Fruit fly (Drosophila melanogaster): ENCODE results near the gene tos.

The tos gene

DNA sequence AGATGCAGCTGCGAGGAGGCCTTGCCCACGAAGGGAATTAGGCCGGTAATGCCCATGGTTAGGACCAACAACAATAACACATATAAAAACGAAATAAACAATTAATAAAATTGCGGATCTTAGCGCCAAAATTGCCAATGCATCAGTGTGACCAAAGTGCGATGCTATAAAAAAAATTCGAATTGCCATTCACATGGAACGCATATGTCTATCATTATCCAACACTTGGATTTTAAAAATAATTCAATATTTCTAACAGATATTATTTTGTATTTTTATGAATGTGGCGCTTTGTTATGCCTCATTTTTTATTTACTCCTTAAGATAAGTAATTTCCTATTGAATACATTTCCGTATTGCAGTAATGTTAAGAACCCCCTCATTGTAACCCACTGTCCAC is at the start of gene tos:
Gene tos, minus strand, starts transcription at position 173 of the 400 bp plus-strand sequence.
- no peak for TF ChIP-seq CG17801 (GFP tag; optimal IDR thresholded peaks at IDR 0.05; ENCODE audit: partially characterized antibody)

DNA sequence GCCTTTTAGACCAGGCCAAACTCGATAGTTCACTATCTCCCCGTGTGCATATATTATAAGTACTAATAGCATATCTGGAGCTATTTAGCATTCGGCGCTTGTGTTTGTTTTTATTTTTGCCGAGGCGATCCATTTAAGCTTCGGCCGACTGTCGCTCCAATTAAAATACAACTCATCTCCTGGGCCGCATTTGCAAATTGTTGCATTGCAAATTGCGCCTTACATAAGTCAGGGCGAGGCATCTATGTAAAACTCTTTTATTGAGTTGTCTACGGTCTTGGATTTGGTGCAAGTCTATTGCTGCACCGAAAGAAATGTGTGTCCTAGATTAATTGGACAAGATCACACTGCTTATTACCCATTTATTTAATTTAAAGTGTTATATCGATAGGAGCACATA is 46.1 kb upstream of the tos start:
- TF ChIP-seq CG17801 (GFP tag; optimal IDR thresholded peaks at IDR 0.05; ENCODE audit: partially characterized antibody), result no peak

DNA sequence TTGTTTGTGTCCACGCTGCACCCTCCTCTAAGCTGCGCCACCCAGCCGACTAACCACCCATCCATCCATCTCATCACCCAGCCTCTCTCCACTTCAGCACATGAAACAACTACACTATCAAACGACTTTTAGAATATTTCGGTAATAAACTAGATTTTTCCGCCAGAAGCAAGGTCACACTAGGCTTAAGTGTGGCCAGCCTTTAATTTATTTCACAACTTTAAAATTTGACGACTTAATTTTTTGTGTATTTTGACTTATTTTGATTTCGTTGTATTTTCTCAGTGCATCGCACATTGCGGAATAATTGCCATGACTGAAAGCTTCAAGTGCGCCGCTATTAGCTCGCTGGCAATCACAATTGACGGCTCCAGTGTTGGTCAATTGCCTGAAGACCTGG is 43.0 kb upstream of the tos start:
- no peak for TF ChIP-seq CG17801 (GFP tag; optimal IDR thresholded peaks at IDR 0.05; ENCODE audit: partially characterized antibody)

DNA sequence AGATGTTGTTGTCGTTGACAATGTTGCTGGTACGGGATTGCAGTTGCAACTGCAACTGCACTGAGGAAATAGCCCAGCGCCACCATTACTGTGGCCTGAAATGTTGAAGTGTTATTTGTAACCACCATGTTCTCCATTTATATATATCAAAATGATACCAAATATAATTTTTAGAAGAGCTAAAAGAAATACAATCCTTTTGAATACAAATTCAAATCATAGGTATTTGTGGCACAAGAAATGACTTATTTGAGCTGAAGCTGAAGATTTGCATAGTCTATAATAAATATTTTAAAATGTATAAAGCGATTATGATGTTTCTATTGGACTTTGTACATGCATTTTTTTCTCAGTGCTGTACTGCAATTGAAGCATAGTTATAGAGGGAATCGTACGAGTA is 37.7 kb upstream of the tos start:
- no peak for TF ChIP-seq CG17801 (GFP tag; optimal IDR thresholded peaks at IDR 0.05; ENCODE audit: partially characterized antibody)

DNA sequence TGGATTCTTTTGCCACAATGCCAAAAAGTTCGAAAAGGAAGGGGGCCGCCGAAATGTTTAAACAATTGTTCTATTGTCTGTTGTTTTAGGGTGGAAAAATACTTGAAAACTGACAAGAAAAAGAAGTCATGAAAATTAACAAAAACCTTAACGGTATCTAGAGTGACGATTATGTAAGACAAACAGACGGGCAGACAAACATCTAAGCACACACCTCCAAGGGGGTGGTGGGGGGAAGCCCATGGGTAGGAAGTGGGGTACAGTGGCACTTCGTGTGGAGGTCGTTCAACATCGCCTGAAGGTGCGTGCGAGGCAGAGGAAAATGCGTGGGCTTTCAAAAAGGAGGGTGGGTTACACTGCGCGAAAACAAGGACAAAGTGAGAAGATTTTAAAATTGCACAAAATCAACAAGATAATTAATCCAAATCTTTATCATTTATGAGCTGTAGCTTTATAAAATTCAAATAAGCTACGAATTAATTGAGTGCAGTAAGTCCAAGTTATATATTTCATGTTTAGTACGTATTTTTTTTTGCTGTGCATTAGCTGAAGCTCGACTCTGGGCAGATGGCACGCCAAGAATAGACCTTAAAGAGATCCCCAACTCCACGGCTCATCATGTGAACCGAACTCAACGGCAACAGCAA is 35.6 kb upstream of the tos start:
- no peak for TF ChIP-seq CG17801 (GFP tag; optimal IDR thresholded peaks at IDR 0.05; ENCODE audit: partially characterized antibody)

DNA sequence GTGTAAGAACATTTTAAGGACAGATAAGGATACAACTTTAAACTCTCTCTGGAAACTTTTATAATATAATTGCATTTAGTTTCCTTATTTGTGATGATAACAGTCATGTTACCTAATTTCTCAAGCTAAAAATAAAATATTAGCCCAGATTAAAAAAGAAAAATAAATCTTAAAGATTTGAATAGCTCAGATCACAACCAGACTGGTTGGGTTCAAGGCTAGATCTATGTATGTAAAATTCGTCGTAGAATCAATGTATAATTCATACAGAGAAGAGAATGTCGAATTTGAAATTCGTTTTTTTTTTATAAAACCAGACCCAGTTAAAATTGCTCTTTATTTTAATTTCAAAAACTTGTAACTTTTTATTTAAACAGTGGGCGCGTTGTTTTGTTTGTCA is 32.2 kb upstream of the tos start:
- TF ChIP-seq CG17801 (GFP tag; optimal IDR thresholded peaks at IDR 0.05; ENCODE audit: partially characterized antibody), result no peak

DNA sequence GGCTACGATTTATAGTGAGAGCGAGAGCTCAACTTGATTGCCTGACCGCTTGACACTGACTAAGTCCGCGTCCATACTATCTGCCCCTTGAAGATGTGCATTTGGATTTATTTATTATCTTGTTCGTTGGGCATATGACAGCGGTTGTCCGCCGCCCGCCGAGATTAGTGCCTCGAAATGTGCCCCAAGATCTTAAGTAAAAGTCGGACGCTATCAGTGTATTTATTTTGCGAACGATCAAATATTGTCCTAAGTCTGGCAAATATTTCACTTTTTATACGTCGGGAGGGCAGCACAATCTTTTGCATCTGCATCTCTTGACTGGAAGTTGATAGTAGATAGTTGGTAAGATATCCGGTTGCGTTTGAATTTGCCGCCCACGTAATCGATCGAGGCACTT is 31.8 kb upstream of the tos start, which contains the start of gene Irk3:
Gene Irk3, minus strand, starts transcription at position 63 of the 400 bp plus-strand sequence.
- no peak for TF ChIP-seq CG17801 (GFP tag; optimal IDR thresholded peaks at IDR 0.05; ENCODE audit: partially characterized antibody)

DNA sequence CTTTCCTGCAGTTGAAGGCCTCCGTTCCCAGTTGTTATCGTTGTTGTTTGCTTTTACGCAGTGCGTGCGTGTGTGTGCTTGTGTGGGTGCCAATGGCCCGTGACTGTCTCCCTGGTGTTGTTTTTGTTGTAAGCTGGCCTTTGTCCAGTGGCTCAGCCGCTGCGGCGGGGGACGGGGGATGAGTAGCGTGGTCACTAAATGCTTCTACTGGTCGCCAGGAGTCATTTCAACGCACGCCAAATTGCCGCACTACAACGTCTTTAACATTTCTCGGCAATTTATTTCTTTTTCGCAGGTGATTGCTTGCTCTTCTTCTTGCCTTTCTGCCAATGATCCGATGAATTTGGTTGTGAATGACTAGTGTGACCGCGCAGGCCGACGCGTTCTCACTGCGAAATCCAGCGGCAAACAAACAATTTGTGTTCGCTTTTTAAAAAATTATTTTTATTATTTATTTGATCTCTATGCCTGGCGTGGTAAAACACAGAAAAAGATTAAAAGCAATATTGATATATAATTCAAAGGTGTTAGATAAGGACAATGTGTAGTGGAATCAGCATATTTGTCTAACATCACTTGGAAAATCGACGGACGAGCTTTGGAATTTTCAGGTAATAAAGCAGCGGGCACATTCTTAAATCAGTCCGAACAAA is 26.5 kb upstream of the tos start, which contains the start of the genes Faf2 and Grip71:
Gene Faf2, minus strand, starts transcription at position 450 of the 653 bp plus-strand sequence.
Gene Grip71, plus strand, starts transcription at position 608 of the 653 bp plus-strand sequence.
- TF ChIP-seq CG17801 (GFP tag; optimal IDR thresholded peaks at IDR 0.05; ENCODE audit: partially characterized antibody), result peak; percentile 73

DNA sequence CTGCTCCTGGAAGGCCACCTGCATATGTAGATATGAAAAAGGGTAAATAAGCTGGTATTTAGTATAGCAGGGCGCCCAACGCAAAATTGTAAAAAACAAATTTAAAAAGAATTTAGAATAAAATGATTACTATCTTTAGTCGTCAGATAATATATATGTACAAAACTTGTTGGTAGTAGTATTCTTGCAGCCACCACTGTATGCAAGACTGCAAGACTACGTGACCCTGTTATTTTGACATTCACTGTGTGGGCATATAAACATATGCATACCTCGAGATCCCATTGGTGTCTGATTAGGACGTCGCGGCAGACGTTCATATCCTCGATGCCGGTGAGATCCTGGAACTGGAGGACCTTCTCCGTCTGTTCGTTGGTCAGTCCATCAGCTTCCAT is 26.0 kb upstream of the tos start:
- no peak for TF ChIP-seq CG17801 (GFP tag; optimal IDR thresholded peaks at IDR 0.05; ENCODE audit: partially characterized antibody)

DNA sequence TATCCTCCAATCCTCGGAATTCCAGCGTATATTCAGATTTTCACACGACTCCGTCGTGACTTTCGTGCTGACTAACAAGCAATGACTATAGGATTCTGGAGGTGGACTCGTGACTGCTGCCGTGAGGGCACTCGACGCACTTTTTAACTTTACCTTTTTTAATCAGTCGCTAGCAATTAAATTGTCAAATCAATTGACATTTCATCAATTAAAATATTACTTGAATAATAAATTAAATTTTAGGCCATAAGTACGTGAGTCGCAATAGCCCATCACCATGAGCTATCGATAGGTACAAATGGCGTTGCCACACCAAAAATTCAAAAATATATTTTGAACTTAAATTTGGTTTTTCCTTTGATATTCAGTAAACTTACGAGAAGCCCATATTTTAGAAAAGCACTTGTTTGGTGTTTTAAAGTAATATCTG is 23.8 kb upstream of the tos start, which contains the start of gene Jwa:
Gene Jwa, minus strand, starts transcription at position 87 of the 430 bp plus-strand sequence.
- TF ChIP-seq CG17801 (GFP tag; optimal IDR thresholded peaks at IDR 0.05; ENCODE audit: partially characterized antibody), result peak; percentile 73

DNA sequence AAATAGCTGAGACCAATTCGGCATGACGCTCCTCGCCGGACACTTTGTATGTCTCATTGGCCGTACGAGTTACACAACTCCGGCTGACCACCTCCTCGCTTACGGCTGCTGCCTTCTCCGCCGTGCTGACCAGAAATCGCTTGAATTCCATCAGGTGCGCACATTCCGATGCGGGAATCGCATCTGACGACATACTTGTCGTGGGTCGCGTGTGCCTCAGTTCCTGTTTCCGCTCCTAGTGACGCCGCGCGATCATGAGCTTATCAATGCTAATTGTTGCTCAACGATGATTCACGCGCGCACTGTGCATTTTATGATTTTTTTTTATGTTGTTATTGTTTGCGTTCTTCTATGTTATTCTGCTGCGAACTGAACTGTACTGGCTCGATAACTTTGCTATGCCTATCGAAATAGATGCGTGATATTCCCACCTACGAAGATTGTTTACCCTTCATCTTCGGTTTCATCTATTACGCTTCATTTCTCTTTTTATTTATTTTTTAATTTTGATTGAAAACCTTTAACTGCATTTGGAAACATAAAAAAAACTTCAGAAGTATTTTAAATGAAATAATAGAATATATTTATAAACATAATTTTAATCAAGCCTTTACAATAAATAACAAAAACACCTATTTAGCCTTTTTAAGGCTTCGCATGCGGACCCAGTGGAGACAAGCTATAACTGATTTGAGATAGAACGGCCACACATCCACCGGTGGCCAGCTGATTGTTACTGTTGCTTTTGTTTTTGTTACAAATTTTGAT is 21.0 kb upstream of the tos start, which contains the start of the genes CG10376 and CG10343:
Gene CG10376, minus strand, starts transcription at position 385 of the 768 bp plus-strand sequence.
Gene CG10343, plus strand, starts transcription at position 753 of the 768 bp plus-strand sequence.
- TF ChIP-seq CG17801 (GFP tag; optimal IDR thresholded peaks at IDR 0.05; ENCODE audit: partially characterized antibody), result peak; percentile 69

DNA sequence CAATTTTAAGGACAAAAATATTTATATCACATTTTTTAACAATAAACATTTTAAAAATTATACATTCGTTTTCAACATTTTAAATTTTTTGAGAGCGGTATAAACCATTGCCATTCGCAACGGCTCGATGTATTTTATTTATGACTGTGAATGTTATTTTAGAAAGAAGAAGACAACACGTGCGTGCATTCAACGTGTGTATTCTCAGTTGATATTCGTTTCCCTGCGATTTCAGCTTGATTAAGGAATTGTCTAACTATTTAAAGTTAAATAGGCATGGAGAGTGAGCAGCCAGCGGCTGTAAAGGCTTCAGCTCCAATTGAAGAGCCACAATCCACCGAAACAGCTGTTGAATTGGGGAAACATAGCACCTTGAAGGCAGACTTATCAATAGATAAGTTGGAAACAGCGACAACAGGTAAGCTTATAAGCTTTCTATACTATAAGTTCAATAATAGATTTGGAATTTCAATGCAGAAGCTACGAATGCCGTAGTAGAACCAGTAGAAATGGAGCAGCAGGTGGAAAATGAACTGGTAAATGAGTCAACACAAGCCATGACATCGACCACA is 16.8 kb upstream of the tos start, which contains the start of gene CG10341:
Gene CG10341, plus strand, starts transcription at position 156 of the 572 bp plus-strand sequence.
- TF ChIP-seq CG17801 (GFP tag; optimal IDR thresholded peaks at IDR 0.05; ENCODE audit: partially characterized antibody), result peak; percentile 10

DNA sequence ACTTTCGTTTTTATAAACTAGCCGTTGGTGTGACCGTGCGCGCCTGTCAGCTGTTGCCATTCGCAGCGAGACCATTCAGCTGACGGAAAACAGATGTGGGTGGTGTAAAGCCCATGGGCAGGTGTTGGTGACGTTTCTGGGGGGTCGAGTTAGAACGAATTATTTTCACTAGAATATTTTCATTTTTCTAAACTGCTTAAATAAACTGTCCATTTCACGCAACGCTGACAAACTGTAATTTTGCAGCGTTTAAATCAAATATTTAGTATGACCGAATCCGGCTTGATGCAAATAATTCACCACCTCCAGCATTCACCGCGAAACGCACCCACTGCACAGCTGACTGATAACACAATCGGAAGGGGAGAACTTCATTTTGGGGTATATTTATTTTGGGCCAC is 13.5 kb upstream of the tos start, which contains the start of the genes CG10383 and CG10338:
Gene CG10383, minus strand, starts transcription at position 199 of the 401 bp plus-strand sequence.
Gene CG10338, plus strand, starts transcription at position 261 of the 401 bp plus-strand sequence.
- peak; percentile 68 for TF ChIP-seq CG17801 (GFP tag; optimal IDR thresholded peaks at IDR 0.05; ENCODE audit: partially characterized antibody)

DNA sequence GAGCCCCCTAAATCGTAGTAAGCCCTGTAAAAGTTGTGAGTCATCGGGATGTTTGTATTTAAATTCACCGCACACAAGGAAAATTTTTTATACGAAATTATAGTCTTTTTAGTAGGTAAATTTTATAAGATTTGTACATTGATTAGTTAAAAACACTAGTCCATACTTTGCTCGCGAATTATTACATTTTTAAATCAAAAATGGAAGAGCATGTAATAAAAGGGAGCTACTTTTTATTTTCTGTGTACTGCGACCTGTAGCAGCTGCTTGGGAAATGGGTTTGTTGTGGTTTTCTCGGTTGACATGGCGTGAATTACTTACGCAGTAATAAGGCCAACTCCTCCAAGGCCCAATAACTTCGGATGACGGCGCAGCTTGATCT is 12.8 kb upstream of the tos start:
- no peak for TF ChIP-seq CG17801 (GFP tag; optimal IDR thresholded peaks at IDR 0.05; ENCODE audit: partially characterized antibody)
